Fruit fly (Drosophila melanogaster) ovary, adult (tissue): ENCODE measurements around the gene Cyp4ae1.

Experiments
- CG17801 ChIP-seq: fragments of 200-800 bp; optimal IDR thresholded peaks from 2 replicates; lab custom pipeline; 2019; ENCODE audit warnings: missing biosample characterization, mild to moderate bottlenecking, missing genetic modification characterization, moderate library complexity; ENCODE audit not compliant: partially characterized antibody

Cyp4ae1 gene

DNA sequence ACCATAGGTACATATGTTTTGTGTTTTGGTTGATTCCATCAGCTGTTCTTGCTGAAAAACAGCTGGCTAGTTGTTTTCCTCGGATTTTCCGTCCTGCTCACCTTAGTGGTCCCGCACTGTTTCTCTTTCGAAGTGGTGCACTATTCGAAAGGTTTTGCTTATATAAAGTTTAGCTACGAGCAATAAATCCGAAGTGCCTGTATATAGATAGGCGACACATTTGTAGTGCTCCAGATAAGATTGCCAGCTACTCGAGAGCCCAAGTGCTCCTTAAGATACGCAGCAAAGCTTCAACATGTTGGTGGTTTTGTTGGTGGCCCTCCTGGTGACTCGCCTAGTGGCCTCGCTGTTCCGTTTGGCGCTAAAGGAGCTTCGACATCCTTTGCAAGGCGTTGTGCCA is at the start of gene Cyp4ae1:
Gene Cyp4ae1 (plus strand): TSS at position 206 of the 400 bp plus-strand sequence.
- TF ChIP-seq CG17801 (GFP tag; lab: Kevin White, UChicago), result peak; percentile 31

DNA sequence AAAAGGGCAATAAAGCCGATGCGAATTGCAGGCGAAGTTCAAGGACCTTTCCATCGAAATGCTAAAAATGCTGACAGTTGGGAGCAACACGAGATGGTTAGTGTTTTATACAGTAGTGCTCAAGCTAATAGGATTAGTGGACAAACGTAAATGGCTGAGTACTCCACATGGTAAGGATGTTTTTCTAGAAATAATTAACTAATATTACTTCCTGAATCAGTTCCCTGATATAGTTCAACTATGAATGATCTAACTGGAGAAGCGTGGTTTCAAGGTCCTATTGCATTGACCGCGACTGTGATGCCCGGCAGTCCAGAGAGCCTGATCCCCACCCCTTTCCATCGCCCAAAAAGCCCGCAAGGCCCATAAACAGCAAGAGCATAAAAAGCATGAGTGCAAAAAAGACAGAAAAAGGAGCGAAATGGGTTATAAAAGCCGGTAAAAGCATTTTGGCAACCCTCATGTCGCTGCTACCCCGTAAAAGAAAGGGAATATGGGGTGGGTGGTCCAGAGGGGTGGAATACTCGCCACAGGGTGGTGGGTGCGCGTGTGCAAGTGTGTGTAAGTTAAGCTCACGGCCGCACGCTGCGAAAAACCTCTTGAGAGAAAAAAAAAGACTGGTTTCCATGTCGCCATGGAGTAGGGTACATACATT is 44.5 kb upstream of the Cyp4ae1 start:
- TF ChIP-seq CG17801 (GFP tag; lab: Kevin White, UChicago), result no peak

DNA sequence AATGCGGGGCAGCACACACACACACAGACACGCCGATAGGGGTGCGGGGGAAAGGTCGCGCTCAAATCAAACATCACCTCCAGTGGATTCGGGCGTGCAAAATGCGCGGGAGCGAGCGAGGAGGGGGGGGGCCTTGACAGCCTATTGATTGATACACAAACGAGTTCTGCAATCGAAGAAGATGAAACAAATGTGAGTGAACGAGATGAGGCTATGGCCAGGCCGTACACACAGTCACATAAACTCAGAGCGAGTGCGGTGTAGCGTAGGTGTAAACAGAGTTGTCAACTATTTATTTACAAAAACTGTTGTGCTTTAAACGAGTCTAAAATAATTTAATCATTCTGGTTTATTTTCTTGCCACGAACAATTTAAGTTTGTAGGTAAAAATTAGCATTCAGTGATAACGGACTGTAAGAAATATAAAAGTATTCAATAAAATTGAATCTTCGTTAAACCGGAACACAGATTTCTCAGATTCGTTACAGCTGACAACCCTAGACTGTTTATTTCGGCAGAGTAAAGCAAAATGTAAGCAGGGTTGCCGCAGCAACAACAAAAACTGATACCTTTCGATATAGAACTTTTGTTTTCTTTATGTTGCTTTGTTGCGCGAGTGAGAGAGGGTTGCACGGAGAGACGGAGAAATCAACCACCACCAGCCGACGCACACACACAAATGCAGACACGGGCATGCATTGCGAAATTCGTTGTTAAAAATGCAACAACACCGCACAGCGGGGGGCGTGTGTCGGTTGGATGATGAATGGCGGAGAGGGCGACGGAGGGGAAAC is 43.6 kb upstream of the Cyp4ae1 start:
- peak; percentile 88 for TF ChIP-seq CG17801 (GFP tag; lab: Kevin White, UChicago)

DNA sequence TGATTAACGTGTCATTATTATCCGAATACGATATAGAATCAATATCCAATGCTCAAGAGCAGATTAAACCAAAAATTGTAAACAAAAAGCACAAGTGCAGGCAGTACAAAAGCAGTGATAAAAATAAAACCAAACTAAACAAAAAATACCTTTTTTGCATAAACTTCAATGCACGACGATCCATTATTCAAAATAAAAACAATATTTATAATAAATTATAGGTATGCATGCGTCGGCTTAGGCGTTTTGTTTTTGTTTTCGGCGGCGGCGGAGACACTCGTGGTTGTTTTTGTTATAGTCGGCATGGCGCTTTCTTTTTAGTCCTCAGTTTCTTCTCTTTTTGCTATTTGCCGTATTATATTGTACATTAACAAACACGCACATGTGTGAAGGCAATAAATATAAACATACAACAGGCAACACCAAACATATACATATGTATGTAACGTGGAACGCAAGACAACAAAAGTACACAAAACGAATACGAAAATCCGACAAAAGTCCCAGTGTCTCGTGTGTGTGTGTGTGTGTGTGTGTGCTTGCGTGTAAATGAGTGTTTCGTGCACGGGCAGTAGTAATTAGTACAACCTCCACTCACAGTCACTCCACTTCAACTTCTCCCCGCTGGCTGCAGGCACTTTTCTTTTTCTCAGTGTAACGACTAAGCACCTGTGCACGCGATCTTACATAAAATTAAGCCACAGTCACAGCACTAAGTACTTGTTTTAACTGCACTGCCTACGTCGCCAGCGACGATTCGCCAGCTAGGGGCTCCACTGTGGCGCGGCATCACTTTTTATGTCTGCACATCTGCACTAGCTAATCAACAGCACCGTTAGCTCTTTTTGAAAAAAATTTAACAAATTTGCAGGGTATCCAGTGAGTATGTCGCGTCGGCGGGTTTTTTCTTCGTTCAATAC is 42.7 kb upstream of the Cyp4ae1 start:
- TF ChIP-seq CG17801 (GFP tag; lab: Kevin White, UChicago), result no peak

DNA sequence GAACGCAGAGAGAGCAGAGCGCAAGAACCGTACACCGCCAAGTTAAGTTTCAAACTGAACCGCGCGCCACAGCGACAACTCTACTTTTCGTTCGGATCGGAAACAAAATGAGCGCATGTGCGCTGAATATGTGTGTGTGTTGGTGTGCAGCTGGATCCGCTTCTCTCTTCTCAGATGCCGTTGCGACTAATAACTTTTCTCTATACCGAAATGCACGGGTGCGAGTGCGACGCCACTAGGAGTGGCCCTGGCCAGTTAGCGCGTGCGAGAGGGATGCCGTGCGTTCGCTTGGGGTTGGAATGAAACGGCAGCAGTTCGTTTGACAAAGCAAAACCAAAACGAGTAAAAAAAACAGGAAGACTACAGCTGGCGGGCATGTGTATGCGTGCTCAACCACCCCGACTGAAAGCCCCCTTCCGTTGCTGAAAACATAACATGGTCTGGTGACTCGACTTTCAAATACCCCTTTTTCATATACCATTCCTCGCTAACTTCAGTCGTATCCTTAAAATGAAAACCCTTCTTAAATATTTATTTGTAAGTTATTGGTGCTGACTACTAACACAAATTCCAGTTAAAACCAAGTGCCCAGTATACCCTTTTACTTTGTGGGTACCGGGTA is 41.9 kb upstream of the Cyp4ae1 start:
- TF ChIP-seq CG17801 (GFP tag; lab: Kevin White, UChicago), result peak; percentile 97

DNA sequence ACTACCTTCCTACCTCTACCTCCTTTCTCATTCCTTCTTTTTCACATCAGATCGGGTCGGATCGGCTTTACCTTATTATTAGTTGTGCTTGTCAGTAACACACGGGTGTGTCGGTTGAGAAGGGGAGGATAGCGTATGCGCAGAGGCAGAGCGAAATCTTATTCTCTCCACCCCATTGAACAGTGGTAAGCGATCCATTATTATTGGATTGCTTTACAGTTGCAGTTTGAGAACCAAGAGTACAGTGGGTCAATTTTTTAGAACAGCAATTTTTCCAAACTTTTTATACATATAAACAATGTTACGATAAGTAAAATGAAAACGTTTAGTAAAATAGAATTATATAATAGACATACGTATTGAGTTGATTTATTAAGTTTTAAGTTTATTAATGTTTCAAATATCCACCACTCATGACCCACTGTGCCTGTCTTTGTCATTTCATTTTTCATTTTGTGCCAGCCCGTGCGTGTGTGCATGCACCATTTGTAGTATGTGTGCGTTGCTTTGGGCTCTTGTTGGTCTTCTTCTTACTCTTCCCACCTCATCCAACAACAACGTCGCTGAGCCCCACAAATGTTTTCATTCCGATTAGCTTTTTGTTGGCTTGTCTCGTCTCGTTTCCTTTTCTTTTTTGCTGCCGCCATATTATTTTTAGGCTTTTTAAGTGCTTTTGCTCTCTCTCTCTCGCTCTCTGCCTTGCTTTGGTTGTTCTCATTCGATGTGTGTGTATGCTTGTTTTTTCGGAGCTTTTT is 41.0 kb upstream of the Cyp4ae1 start:
- TF ChIP-seq CG17801 (GFP tag; lab: Kevin White, UChicago), result peak; percentile 97

DNA sequence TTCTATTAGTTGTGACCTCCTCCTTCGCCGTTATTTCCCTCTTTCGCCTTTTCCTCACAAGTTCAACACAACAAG is 40.6 kb upstream of the Cyp4ae1 start, which contains the start of gene ph-p:
Gene ph-p (minus strand): TSS at position 30 of the 75 bp plus-strand sequence.
- no peak for TF ChIP-seq CG17801 (GFP tag; lab: Kevin White, UChicago)

DNA sequence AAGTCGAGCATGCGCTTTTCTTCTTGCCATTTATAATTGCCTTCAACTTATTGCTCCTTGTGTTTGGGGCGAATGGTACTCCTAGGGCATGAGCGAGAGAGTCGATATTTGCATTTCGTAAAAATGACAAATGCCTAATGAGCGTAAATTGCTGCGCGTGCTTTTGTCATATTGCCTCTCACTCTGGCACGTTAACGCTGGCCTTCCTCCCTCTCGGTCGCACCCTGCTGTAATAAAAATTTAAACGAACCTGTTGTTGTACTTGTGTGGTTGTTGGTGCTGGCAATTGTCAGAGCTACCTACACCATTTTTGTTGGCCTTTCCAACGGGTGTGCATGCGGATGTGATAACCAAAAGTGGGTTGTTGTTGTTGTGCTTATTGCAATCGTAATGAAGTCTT is 40.4 kb upstream of the Cyp4ae1 start:
- TF ChIP-seq CG17801 (GFP tag; lab: Kevin White, UChicago), result no peak

DNA sequence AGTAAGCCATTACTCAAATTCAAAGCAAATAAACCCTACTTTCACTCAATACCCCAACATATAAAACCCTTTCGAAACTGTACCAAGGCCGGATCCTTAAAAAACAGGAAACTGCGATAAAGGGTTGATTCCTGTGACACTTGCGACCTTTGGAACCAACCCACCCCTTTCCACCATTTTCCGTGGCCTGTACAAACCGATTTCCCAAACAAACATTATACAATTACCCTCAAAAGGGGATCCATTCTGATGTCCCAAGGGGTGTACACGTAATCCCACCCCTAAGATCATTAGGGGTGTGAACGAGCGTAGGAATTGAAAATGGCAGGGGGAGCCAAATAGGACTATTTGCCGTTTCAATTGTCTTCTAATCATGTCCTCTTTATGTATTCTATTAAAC is 39.2 kb upstream of the Cyp4ae1 start:
- no peak for TF ChIP-seq CG17801 (GFP tag; lab: Kevin White, UChicago)

DNA sequence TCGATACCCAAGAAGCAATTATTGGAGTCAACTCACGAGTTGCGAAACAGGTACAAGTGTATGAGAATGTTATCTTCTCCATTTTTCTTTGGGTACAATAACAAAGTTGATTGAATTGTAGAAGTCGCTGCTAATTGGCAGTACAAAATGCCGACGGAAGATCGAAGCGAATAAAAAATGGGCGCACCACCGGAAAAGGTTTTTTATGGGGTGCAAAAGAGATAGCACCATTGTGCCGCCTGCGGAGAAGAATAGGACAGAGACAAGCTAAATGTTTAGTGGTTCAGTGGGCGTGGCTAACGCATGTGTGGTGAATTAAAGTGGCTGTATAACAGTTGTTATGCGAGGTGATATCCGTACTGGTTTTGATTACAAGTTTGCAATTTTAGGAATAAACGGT is 38.3 kb upstream of the Cyp4ae1 start:
- no peak for TF ChIP-seq CG17801 (GFP tag; lab: Kevin White, UChicago)

DNA sequence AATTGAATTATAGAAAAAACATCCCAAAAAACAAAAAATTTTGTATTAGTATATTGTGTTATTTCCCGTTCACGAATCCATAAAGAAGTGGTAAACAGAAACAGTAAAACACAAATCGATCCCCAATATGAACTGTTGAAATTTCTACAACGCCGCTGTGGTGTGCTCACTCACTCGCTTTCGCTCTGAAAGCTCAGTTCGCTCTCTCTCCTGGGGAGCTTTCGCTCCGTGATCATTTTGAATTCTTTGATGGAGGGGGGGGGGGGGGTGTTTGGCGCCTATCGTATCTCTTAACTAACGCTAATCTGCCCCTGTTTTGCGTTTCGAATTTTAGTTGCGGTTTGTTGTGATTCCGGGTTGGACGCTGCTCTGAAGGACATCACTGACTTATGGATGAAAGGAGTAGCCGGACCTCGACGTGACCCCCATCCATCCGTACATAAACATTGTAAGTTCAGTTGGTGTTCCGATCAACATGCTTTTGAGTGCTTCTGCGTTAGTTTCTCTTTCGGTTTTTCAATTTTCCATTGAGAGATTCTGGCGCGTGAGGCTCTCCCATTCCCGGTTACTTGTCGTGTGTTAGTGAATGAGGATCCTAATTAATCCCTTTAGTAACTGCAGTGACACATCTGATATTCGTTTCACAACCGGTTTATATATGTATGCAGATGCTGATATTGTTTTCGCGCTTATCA is 37.5 kb upstream of the Cyp4ae1 start, which contains the start of gene D2hgdh:
Gene D2hgdh (plus strand): TSS at position 331 of the 695 bp plus-strand sequence.
- TF ChIP-seq CG17801 (GFP tag; lab: Kevin White, UChicago), result peak; percentile 2

DNA sequence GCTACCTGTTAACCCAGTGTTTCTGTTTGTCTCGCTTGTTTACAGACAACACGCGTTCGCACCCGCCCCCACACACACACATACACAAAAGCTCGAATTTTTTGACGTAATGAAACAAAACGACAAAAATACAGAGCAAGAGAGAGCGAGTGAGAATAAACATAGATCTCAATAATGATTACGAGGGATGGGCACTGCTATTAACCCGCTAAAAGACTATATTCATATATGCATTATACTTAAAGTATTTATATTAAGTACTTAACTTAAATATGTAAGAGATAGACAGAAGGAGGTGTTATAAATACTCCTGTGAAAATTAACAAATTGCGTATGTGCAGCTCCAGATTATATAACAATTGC is 37.0 kb upstream of the Cyp4ae1 start:
- TF ChIP-seq CG17801 (GFP tag; lab: Kevin White, UChicago), result peak; percentile 53

DNA sequence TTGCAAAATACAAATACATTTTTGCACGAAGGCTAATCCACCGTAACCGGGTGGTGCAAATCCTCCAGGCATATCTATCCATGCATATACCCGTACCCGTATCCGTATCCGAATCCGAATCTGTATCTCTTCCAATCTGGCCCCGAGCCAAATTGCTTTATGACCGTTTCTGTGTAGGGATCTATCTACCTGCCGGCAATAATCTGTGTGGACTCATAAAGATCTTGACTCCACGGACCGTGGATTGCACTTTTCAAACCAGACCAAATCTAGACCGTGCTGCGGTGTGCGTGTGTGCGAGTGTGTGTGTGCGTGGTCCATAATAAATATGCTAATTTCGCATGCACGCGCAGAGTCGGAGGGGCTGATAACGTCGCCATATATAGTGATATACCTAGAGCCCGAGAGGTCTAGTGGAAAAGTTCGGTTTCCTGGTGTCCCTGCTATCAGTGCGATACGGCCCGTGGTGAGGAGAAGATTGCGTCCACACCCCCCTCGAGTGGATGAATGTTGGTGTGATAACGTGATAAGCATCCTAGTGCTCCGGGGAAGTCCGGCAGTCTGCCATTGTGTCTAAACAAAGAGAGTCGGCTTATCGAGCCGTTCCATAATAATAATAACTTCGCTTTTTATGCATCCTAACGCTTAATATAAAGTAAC is 36.4 kb upstream of the Cyp4ae1 start:
- no peak for TF ChIP-seq CG17801 (GFP tag; lab: Kevin White, UChicago)
